Worm (Caenorhabditis elegans): ENCODE data around the gene lev-9.

- TF ChIP-seq W03F9.2 (tag; optimal IDR thresholded peaks at IDR 0.05) = no peak
- no peak for TF ChIP-seq him-1 (tag; optimal IDR thresholded peaks at IDR 0.05)
- TF ChIP-seq dao-5 (tag; optimal IDR thresholded peaks at IDR 0.05) = no peak
These were observed 28.0 kb upstream of the lev-9 start, which contains the start of gene chtb-3 for ce11 chrX:6319546-6319945.
